Worm (Caenorhabditis elegans) whole organism, midembryonic: ENCODE results near the gene B0281.3.

Source experiments
- T22C8.4 ChIP-seq: fragments of 200-800 bp; sonication (Bioruptor generic); IDR thresholded peaks from 2 replicates; pipeline ENCODE4 v1.3.6; 2022; ENCODE audit warnings: missing genetic modification characterization, missing compliant biosample characterization
- klf-2 ChIP-seq: fragments of 200-800 bp; sonication (Bioruptor generic); conservative IDR thresholded peaks from 2 replicates; pipeline ENCODE4 v1.3.6; 2022; ENCODE audit warnings: missing genetic modification reagents, missing genetic modification characterization, missing compliant biosample characterization
- med-1 ChIP-seq: sonication (generic microtip); optimal IDR thresholded peaks from 2 replicates; lab custom pipeline; 2017; ENCODE audit warnings: missing genetic modification characterization, mild to moderate bottlenecking, missing compliant biosample characterization, antibody characterized with exemption, missing genetic modification reagents; ENCODE audit not compliant: insufficient read depth
- ref-1 ChIP-seq: fragments of 200-800 bp; sonication (Bioruptor generic); conservative IDR thresholded peaks from 2 replicates; pipeline ENCODE4 v1.3.6; 2022; ENCODE audit warnings: missing genetic modification reagents, missing genetic modification characterization, missing compliant biosample characterization
- tab-1 ChIP-seq: fragments of 200-800 bp; sonication (Bioruptor generic); IDR thresholded peaks from 2 replicates; pipeline ENCODE4 v1.3.6; 2022; ENCODE audit warnings: missing genetic modification characterization, missing compliant biosample characterization
- ztf-23 ChIP-seq: fragments of 200-800 bp; sonication (Bioruptor generic); IDR thresholded peaks from 2 replicates; pipeline ENCODE4 v1.3.6; 2022; ENCODE audit warnings: missing genetic modification reagents, missing genetic modification characterization, missing compliant biosample characterization

- no peak for TF ChIP-seq klf-2 (GFP tag; lab: Robert Waterston, UW)
- no peak for TF ChIP-seq tab-1 (GFP tag; lab: Robert Waterston, UW)
- TF ChIP-seq med-1, result no peak
- no peak for TF ChIP-seq T22C8.4 (GFP tag; lab: Robert Waterston, UW)
- no peak for TF ChIP-seq ref-1 (GFP tag; lab: Robert Waterston, UW)
- no peak for TF ChIP-seq ztf-23 (GFP tag; lab: Robert Waterston, UW)
These were observed 28.7 kb downstream of the B0281.3 start, which contains the start of gene F43C11.7 for ce11 chrII:2335572-2335971.
